Fruit fly (Drosophila melanogaster) whole organism, wandering third instar larva: ENCODE results near the gene CG14270.

ENCODE experiments used
- CG32264 ChIP-seq: fragments of 200-800 bp; sonication (Bioruptor generic); optimal IDR thresholded peaks from 2 replicates; lab custom pipeline; 2016; ENCODE audit warnings: missing biosample characterization, missing genetic modification characterization
- CG9705 ChIP-seq: fragments of 200-800 bp; sonication (Bioruptor generic); optimal IDR thresholded peaks from 2 replicates; lab custom pipeline; 2018; ENCODE audit warnings: missing biosample characterization, mild to moderate bottlenecking, missing genetic modification characterization
- CrebA ChIP-seq: fragments of 200-800 bp; sonication (Bioruptor generic); optimal IDR thresholded peaks from 2 replicates; lab custom pipeline; 2016; ENCODE audit warnings: missing biosample characterization, mild to moderate bottlenecking, missing genetic modification characterization, borderline replicate concordance
- Dif ChIP-seq: fragments of 200-275, 200-300 bp; sonication (Bioruptor generic); optimal IDR thresholded peaks from 2 replicates; lab custom pipeline; 2018; ENCODE audit warnings: missing biosample characterization, missing genetic modification characterization; ENCODE audit not compliant: partially characterized antibody
- HLH106 ChIP-seq: fragments of 200-800 bp; optimal IDR thresholded peaks from 3 replicates; lab custom pipeline; 2019; ENCODE audit warnings: missing biosample characterization, mild to moderate bottlenecking, missing genetic modification characterization, moderate library complexity
- Hnf4 ChIP-seq: fragments of 200-800 bp; sonication (Bioruptor generic); optimal IDR thresholded peaks from 2 replicates; lab custom pipeline; 2016; ENCODE audit warnings: missing biosample characterization, mild to moderate bottlenecking, missing genetic modification characterization
- Hr78 ChIP-seq: fragments of >200 bp; optimal IDR thresholded peaks from 2 replicates; lab custom pipeline; 2017; ENCODE audit warnings: missing biosample characterization, missing genetic modification characterization
- Hr83 ChIP-seq: fragments of 200-300 bp; sonication (Bioruptor generic); optimal IDR thresholded peaks from 2 replicates; lab custom pipeline; 2016; ENCODE audit warnings: missing biosample characterization, mild to moderate bottlenecking, missing genetic modification characterization, moderate library complexity; ENCODE audit not compliant: poor library complexity, severe bottlenecking
- Myc ChIP-seq: fragments of >200 bp; optimal IDR thresholded peaks from 2 replicates; lab custom pipeline; 2017
- N ChIP-seq: fragments of >200 bp; optimal IDR thresholded peaks from 2 replicates; lab custom pipeline; 2018; ENCODE audit warnings: missing biosample characterization, missing external identifiers, missing genetic modification characterization
- Rel ChIP-seq, 2 experiments: fragments of 200-800 bp; sonication (Bioruptor generic) in 1 of 2; optimal IDR thresholded peaks; 2 replicates in 1 of 2; 3 replicates in 1 of 2; lab custom pipeline; 2016 to 2019; ENCODE audit warnings: mild to moderate bottlenecking in 2 of 2, missing biosample characterization in 2 of 2, missing genetic modification characterization in 2 of 2, moderate library complexity in 1 of 2
- Sp1 ChIP-seq: fragments of 200-800 bp; sonication (Bioruptor generic); optimal IDR thresholded peaks from 3 replicates; lab custom pipeline; 2019; ENCODE audit warnings: missing biosample characterization, mild to moderate bottlenecking, missing genetic modification characterization, moderate library complexity
- Vsx2 ChIP-seq: fragments of 200-300, 225-300 bp; sonication (Bioruptor generic); optimal IDR thresholded peaks from 2 replicates; lab custom pipeline; 2018; ENCODE audit warnings: missing biosample characterization, missing genetic modification characterization; ENCODE audit not compliant: partially characterized antibody
- brk ChIP-seq: fragments of 200-800 bp; sonication (Bioruptor generic); optimal IDR thresholded peaks from 2 replicates; lab custom pipeline; 2016; ENCODE audit warnings: missing biosample characterization, mild to moderate bottlenecking, missing genetic modification characterization
- dl ChIP-seq, 2 experiments: fragments of 175-275, 200-275 bp in 1 of 2; fragments of 200-275 bp in 1 of 2; sonication (Bioruptor generic); optimal IDR thresholded peaks; lab custom pipeline; 2018; ENCODE audit warnings: mild to moderate bottlenecking in 2 of 2, missing biosample characterization in 2 of 2, missing genetic modification characterization in 2 of 2, moderate library complexity in 2 of 2; ENCODE audit not compliant: partially characterized antibody in 2 of 2, insufficient read depth in 1 of 2
- dmrt93B ChIP-seq: fragments of 200-800 bp; sonication (Bioruptor generic); optimal IDR thresholded peaks from 2 replicates; lab custom pipeline; 2018; ENCODE audit warnings: missing biosample characterization, mild to moderate bottlenecking, missing genetic modification characterization
- ey ChIP-seq: fragments of 200-800 bp; sonication (Bioruptor generic); optimal IDR thresholded peaks from 2 replicates; lab custom pipeline; 2016; ENCODE audit warnings: missing biosample characterization, missing genetic modification characterization
- foxo ChIP-seq, 2 experiments: fragments of 200-800 bp; sonication (Bioruptor generic); optimal IDR thresholded peaks; 2 replicates in 1 of 2; 3 replicates in 1 of 2; lab custom pipeline; 2016 to 2017; ENCODE audit warnings: missing biosample characterization in 2 of 2, missing genetic modification characterization in 2 of 2
- fru ChIP-seq: fragments of 200-800 bp; sonication (Bioruptor generic); optimal IDR thresholded peaks from 3 replicates; lab custom pipeline; 2016; ENCODE audit warnings: missing biosample characterization, mild to moderate bottlenecking, missing genetic modification characterization
- h ChIP-seq: fragments of 200-800 bp; sonication (Bioruptor generic); optimal IDR thresholded peaks from 3 replicates; lab custom pipeline; 2016; ENCODE audit warnings: missing biosample characterization, mild to moderate bottlenecking, missing genetic modification characterization
- lola ChIP-seq: fragments of >200 bp; optimal IDR thresholded peaks from 2 replicates; lab custom pipeline; 2017; ENCODE audit warnings: missing biosample characterization, missing genetic modification characterization
- pan ChIP-seq: fragments of >200 bp; optimal IDR thresholded peaks from 2 replicates; lab custom pipeline; 2017
- psq ChIP-seq: fragments of 200-800 bp; sonication (Bioruptor generic); optimal IDR thresholded peaks from 3 replicates; lab custom pipeline; 2017; ENCODE audit warnings: missing biosample characterization, mild to moderate bottlenecking, missing genetic modification characterization, moderate library complexity
- rgr ChIP-seq: fragments of 200-800 bp; sonication (Bioruptor generic); optimal IDR thresholded peaks from 3 replicates; lab custom pipeline; 2016; ENCODE audit warnings: missing biosample characterization, mild to moderate bottlenecking, missing genetic modification characterization
- sage ChIP-seq: fragments of 200-800 bp; sonication (Bioruptor generic); optimal IDR thresholded peaks from 2 replicates; lab custom pipeline; 2016; ENCODE audit warnings: missing biosample characterization, mild to moderate bottlenecking, missing genetic modification characterization
- sv ChIP-seq: fragments of 200-800 bp; sonication (Bioruptor generic); optimal IDR thresholded peaks from 3 replicates; lab custom pipeline; 2016; ENCODE audit warnings: missing biosample characterization, missing genetic modification characterization
- tai ChIP-seq: sonication (Bioruptor generic); optimal IDR thresholded peaks from 2 replicates; lab custom pipeline; 2016; ENCODE audit warnings: missing biosample characterization, missing genetic modification characterization
- usp ChIP-seq: fragments of >200 bp; optimal IDR thresholded peaks from 2 replicates; lab custom pipeline; 2017; ENCODE audit warnings: missing biosample characterization, missing genetic modification characterization
- woc ChIP-seq: sonication (Bioruptor generic); optimal IDR thresholded peaks from 2 replicates; lab custom pipeline; 2016; ENCODE audit warnings: missing biosample characterization, mild to moderate bottlenecking, missing genetic modification characterization

The CG14270 gene

dm6 chrX:3473636-3474035 is 11.5 kb downstream of the CG14270 start:
- TF ChIP-seq Sp1 (GFP tag; lab: Kevin White, UChicago) (peak; percentile 21), Hnf4 (GFP tag; lab: Kevin White, UChicago) (peak; percentile 51), rgr (GFP tag; lab: Kevin White, UChicago) (peak; percentile 27), fru (GFP tag; lab: Kevin White, UChicago) (peak; percentile 10), brk (GFP tag; lab: Kevin White, UChicago) (no peak), foxo (GFP tag; optimal IDR thresholded peaks at IDR 0.05; lab: Kevin White, UChicago) (peak in 1 of 2 experiments; percentile 25), h (GFP tag; lab: Kevin White, UChicago) (peak; percentile 24), ey (GFP tag; lab: Kevin White, UChicago) (peak; percentile 4), CG9705 (no peak), woc (peak; percentile 77), usp (GFP tag; lab: Kevin White, UChicago) (no peak), Dif (GFP tag; lab: Kevin White, UChicago) (no peak), tai (GFP tag; lab: Kevin White, UChicago) (no peak), psq (GFP tag; lab: Kevin White, UChicago) (peak; percentile 61), HLH106 (tag; lab: Kevin White, UChicago) (peak; percentile 44), pan (no peak), dl (GFP tag; optimal IDR thresholded peaks at IDR 0.05; lab: Kevin White, UChicago; ENCODE audit: insufficient read depth in 1 of 2, partially characterized antibody in 2 of 2) (no peak)

dm6 chrX:3470467-3471079 is 14.6 kb downstream of the CG14270 start:
- TF ChIP-seq CrebA, result no peak
- TF ChIP-seq usp (GFP tag; lab: Kevin White, UChicago), result no peak
- TF ChIP-seq dl (GFP tag; optimal IDR thresholded peaks at IDR 0.05; lab: Kevin White, UChicago; ENCODE audit: insufficient read depth in 1 of 2, partially characterized antibody in 2 of 2), result no peak
- TF ChIP-seq Vsx2 (GFP tag; lab: Kevin White, UChicago), result no peak
- no peak for TF ChIP-seq Hnf4 (GFP tag; lab: Kevin White, UChicago)
- no peak for TF ChIP-seq pan
- TF ChIP-seq, all 38 proteins: peak for 0

DNA sequence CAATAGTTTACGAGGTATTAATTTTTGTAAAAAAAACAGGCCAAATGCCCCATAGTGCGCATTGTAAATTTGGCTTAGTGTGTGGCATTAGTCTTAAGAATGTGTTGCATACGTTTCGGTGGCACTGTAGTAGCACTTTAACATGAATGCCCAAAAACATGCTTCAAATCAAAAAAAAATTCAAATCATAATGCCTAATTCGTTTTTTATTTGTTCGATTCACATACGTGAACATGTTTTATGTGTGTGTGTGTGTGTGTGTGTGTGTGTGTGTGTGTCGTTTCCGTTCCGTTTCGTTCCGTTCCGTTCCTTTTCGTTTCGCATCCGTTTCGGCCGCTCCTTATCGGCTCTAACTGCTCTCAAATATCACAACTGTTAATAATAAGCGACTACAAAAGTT is 19.6 kb downstream of the CG14270 start:
- TF ChIP-seq sage, result no peak
- TF ChIP-seq Myc, result peak; percentile 56
- no peak for TF ChIP-seq ey (GFP tag; lab: Kevin White, UChicago)

- TF ChIP-seq Rel (GFP tag; optimal IDR thresholded peaks at IDR 0.05; lab: Kevin White, UChicago) (no peak), Rel (tag; optimal IDR thresholded peaks at IDR 0.05; lab: Kevin White, UChicago) (no peak), CrebA (no peak), sv (no peak), lola (GFP tag; lab: Kevin White, UChicago) (no peak), dmrt93B (GFP tag; lab: Kevin White, UChicago) (no peak), HLH106 (tag; lab: Kevin White, UChicago) (no peak), CG32264 (GFP tag; lab: Kevin White, UChicago) (no peak), fru (GFP tag; lab: Kevin White, UChicago) (no peak), sage (no peak), rgr (GFP tag; lab: Kevin White, UChicago) (no peak), psq (GFP tag; lab: Kevin White, UChicago) (no peak), ey (GFP tag; lab: Kevin White, UChicago) (no peak), Sp1 (GFP tag; lab: Kevin White, UChicago) (no peak), h (GFP tag; lab: Kevin White, UChicago) (no peak), dl (GFP tag; optimal IDR thresholded peaks at IDR 0.05; lab: Kevin White, UChicago; ENCODE audit: insufficient read depth in 1 of 2, partially characterized antibody in 2 of 2) (no peak), woc (no peak), usp (GFP tag; lab: Kevin White, UChicago) (no peak), N (no peak), Hr78 (GFP tag; lab: Kevin White, UChicago) (no peak)
Observed at dm6 chrX:3463944-3464343, 21.2 kb downstream of the CG14270 start, which contains the start of gene CG16781. TSS of gene CG16781 (minus strand) at chrX:3464044.

- no peak for TF ChIP-seq Sp1 (GFP tag; lab: Kevin White, UChicago)
- TF ChIP-seq fru (GFP tag; lab: Kevin White, UChicago), result no peak
- TF ChIP-seq tai (GFP tag; lab: Kevin White, UChicago), result no peak
- TF ChIP-seq usp (GFP tag; lab: Kevin White, UChicago), result no peak
- no peak for TF ChIP-seq sv
- no peak for TF ChIP-seq pan
- TF ChIP-seq Hr83, result no peak
Observed at dm6 chrX:3460140-3460642, 25.0 kb downstream of the CG14270 start, which contains the start of the genes CG16782 and CG10801. TSS of gene CG16782 (minus strand) at chrX:3460240. TSS of gene CG10801 (plus strand) at chrX:3460592.
